Worm (Caenorhabditis elegans) whole organism, late embryonic: ENCODE results near the gene F40A3.6.

Experiments
- K02D7.2 ChIP-seq: sonication (generic microtip); optimal IDR thresholded peaks from 2 replicates; lab custom pipeline; 2017; ENCODE audit warnings: mild to moderate bottlenecking, missing genetic modification characterization, missing compliant biosample characterization
- dmd-4 ChIP-seq: sonication (generic microtip); optimal IDR thresholded peaks from 2 replicates; lab custom pipeline; 2016; ENCODE audit warnings: borderline replicate concordance, missing genetic modification characterization, missing compliant biosample characterization
- hlh-30 ChIP-seq: sonication (generic microtip); optimal IDR thresholded peaks from 2 replicates; lab custom pipeline; 2017; ENCODE audit warnings: antibody characterized with exemption, missing genetic modification characterization, missing compliant biosample characterization; ENCODE audit not compliant: insufficient read depth
- nfya-1 ChIP-seq: sonication (generic microtip); optimal IDR thresholded peaks from 2 replicates; lab custom pipeline; 2017; ENCODE audit warnings: missing genetic modification characterization, mild to moderate bottlenecking, missing compliant biosample characterization, antibody characterized with exemption, moderate library complexity

DNA sequence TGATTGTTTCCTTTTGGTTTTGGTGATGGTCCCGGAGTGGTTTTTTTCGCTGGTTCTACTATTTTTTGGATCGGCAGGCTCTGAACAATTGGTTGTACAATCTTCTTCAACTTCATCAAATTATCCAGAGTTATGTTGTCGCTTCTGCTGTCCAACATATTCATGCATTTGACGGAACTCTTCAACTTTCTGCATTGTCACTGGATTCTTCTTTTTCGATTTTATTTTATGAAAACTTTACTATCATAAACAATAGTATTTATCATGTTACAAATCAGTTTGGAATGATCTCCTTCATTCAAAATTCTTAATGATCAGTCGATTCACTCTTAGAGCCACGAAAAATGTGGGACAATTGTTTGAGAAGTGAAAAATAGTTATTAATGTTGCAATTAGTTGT is 41.6 kb downstream of the F40A3.6 start:
- no peak for TF ChIP-seq nfya-1 (tag; lab: Kevin White, UChicago)
- TF ChIP-seq K02D7.2, result no peak
- no peak for TF ChIP-seq hlh-30 (tag; lab: Kevin White, UChicago)
- TF ChIP-seq dmd-4 (tag; lab: Kevin White, UChicago), result no peak
